Fruit fly (Drosophila melanogaster): ENCODE measurements around the gene LKRSDH.

LKRSDH gene

DNA sequence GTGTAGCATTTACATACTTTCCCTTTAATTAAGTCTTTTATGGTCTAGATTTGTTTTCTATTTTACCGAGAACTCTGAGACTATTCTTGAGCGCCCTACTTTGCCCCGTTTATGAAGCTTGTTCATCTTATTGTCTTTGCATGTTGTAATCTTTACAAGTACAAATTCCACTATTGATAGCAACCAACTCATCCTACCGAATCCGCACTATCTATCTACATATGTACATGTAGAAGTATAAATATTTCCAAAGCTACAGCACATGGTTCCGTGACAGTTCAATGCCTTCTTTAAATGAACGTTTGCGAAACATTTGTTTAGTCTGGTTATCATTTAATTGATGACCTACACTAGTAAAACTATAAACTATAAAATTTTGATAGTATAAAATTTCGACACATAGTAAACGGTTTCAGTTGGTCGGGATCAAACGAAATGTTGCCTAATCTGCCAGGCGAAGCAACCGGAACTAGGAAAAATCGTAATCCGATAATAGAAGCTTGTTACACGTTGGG, 6.8 kb downstream of the LKRSDH start:
- TF ChIP-seq CG6276 (GFP tag; optimal IDR thresholded peaks at IDR 0.05) (peak; percentile 57), svp (GFP tag) (peak; percentile 19), CG4318 (GFP tag; optimal IDR thresholded peaks at IDR 0.05) (no peak), Sox15 (GFP tag; optimal IDR thresholded peaks at IDR 0.05) (no peak), CG8319 (GFP tag; optimal IDR thresholded peaks at IDR 0.05) (no peak), fkh (GFP tag; optimal IDR thresholded peaks at IDR 0.05) (peak; percentile 5), Sox14 (GFP tag; optimal IDR thresholded peaks at IDR 0.05) (no peak), CG6808 (GFP tag; optimal IDR thresholded peaks at IDR 0.05) (peak; percentile 18), acj6 (GFP tag; optimal IDR thresholded peaks at IDR 0.05) (no peak), eg (GFP tag; IDR thresholded peaks at IDR 0.05) (no peak), CG11762 (GFP tag; optimal IDR thresholded peaks at IDR 0.05; ENCODE audit: insufficient read depth) (no peak), CG10669 (GFP tag; optimal IDR thresholded peaks at IDR 0.05) (no peak), achi (GFP tag; optimal IDR thresholded peaks at IDR 0.05) (no peak), esn (GFP tag; optimal IDR thresholded peaks at IDR 0.05) (no peak)

DNA sequence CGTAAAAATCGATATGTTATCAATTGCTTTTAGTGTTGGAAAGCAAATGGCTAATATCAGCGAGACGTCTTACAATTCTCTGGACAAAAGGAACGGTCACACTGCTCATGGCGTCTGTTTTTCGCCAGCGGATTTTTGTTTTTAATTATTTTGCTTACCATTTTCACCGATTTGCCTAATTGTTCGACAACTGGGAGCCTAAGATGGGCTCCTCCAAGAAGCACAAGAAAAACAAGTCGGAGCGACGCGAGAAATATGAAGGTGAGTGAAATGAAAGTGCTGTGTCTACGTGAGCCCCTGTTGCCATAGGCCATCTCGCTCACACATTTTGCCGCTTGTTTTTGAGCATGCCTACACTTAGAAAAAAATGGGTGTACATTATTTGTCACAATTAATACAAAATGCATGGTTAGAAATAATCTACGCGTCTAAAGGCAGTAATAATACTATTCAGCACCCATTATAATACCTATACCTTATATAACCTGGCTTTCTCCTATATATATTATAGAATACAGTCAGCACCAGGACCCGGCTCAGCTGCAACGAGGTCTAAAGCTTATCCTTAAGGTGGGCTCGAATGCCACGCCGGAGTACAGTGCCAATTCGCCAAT, 12.9 kb downstream of the LKRSDH start, which contains the start of gene Brd7-9:
Gene Brd7-9, plus strand, starts transcription at position 78 of the 614 bp plus-strand sequence.
- TF ChIP-seq Sox15 (GFP tag; optimal IDR thresholded peaks at IDR 0.05), result peak; percentile 28
- TF ChIP-seq Smox (GFP tag; optimal IDR thresholded peaks at IDR 0.05), result peak; percentile 76
- peak; percentile 18 for TF ChIP-seq CG8319 (GFP tag; optimal IDR thresholded peaks at IDR 0.05)
- TF ChIP-seq eg (GFP tag; IDR thresholded peaks at IDR 0.05), result peak; percentile 92
- peak; percentile 72 for TF ChIP-seq pdm3 (GFP tag; optimal IDR thresholded peaks at IDR 0.05)
- peak; percentile 71 for TF ChIP-seq lz (GFP tag; optimal IDR thresholded peaks at IDR 0.05)
- peak; percentile 70 for TF ChIP-seq cyc (GFP tag; optimal IDR thresholded peaks at IDR 0.05)
- TF ChIP-seq Eip93F (GFP tag; optimal IDR thresholded peaks at IDR 0.05), result peak; percentile 19
- peak; percentile 80 for TF ChIP-seq esn (GFP tag; optimal IDR thresholded peaks at IDR 0.05)
- no peak for TF ChIP-seq dsx (GFP tag; optimal IDR thresholded peaks at IDR 0.05; ENCODE audit: poor library complexity, severe bottlenecking)
- TF ChIP-seq CG1621 (tag; optimal IDR thresholded peaks at IDR 0.05), result peak; percentile 36
- TF ChIP-seq CG16779 (tag; optimal IDR thresholded peaks at IDR 0.05), result peak; percentile 50
- TF ChIP-seq CG6276 (GFP tag; optimal IDR thresholded peaks at IDR 0.05), result no peak
- TF ChIP-seq topi (GFP tag; optimal IDR thresholded peaks at IDR 0.05), result peak; percentile 77
- peak; percentile 87 for TF ChIP-seq net (GFP tag; optimal IDR thresholded peaks at IDR 0.05)
- peak; percentile 31 for TF ChIP-seq Ets21C (GFP tag; optimal IDR thresholded peaks at IDR 0.05)
- TF ChIP-seq fd85E (GFP tag; optimal IDR thresholded peaks at IDR 0.05), result peak; percentile 58
- TF ChIP-seq CG4318 (GFP tag; optimal IDR thresholded peaks at IDR 0.05), result peak; percentile 3
- TF ChIP-seq spab (GFP tag; optimal IDR thresholded peaks at IDR 0.05), result peak; percentile 50
- TF ChIP-seq CG8119 (GFP tag; IDR thresholded peaks at IDR 0.05), result peak; percentile 91
- TF ChIP-seq achi (GFP tag; optimal IDR thresholded peaks at IDR 0.05), result peak; percentile 75
- TF ChIP-seq CG10669 (GFP tag; optimal IDR thresholded peaks at IDR 0.05), result peak; percentile 75
- TF ChIP-seq CG3919 (GFP tag; optimal IDR thresholded peaks at IDR 0.05), result peak; percentile 85
- peak; percentile 62 for TF ChIP-seq CG3032 (tag; optimal IDR thresholded peaks at IDR 0.05)
- TF ChIP-seq Eip75B (GFP tag; optimal IDR thresholded peaks at IDR 0.05), result peak; percentile 69
- no peak for TF ChIP-seq CG9139 (GFP tag; optimal IDR thresholded peaks at IDR 0.05)
- peak; percentile 67 for TF ChIP-seq OdsH (GFP tag; optimal IDR thresholded peaks at IDR 0.05)
- TF ChIP-seq CG31627 (GFP tag; optimal IDR thresholded peaks at IDR 0.05), result peak; percentile 70
- TF ChIP-seq acj6 (GFP tag; optimal IDR thresholded peaks at IDR 0.05), result peak; percentile 71
- TF ChIP-seq CG34406 (GFP tag; optimal IDR thresholded peaks at IDR 0.05), result peak; percentile 67
- no peak for TF ChIP-seq CG6854 (GFP tag; optimal IDR thresholded peaks at IDR 0.05)
- TF ChIP-seq fd59A (GFP tag; optimal IDR thresholded peaks at IDR 0.05), result peak; percentile 43
- peak in 1 of 2 experiments; percentile 28 for TF ChIP-seq salr (GFP tag; optimal IDR thresholded peaks at IDR 0.05)
- TF ChIP-seq CG11294 (GFP tag; IDR thresholded peaks at IDR 0.05), result peak; percentile 73
- peak; percentile 75 for TF ChIP-seq Hr4 (GFP tag; optimal IDR thresholded peaks at IDR 0.05)
- TF ChIP-seq dac (GFP tag; optimal IDR thresholded peaks at IDR 0.05), result no peak
- TF ChIP-seq CG11762 (GFP tag; optimal IDR thresholded peaks at IDR 0.05; ENCODE audit: insufficient read depth), result peak; percentile 66
- peak; percentile 50 for TF ChIP-seq Lpt (GFP tag; optimal IDR thresholded peaks at IDR 0.05)
- peak; percentile 81 for TF ChIP-seq Sox102F (GFP tag; optimal IDR thresholded peaks at IDR 0.05)
- TF ChIP-seq CG32006 (GFP tag; optimal IDR thresholded peaks at IDR 0.05), result peak; percentile 77
- TF ChIP-seq Ets96B (tag; optimal IDR thresholded peaks at IDR 0.05), result peak; percentile 72
- TF ChIP-seq svp (GFP tag), result peak; percentile 85
- TF ChIP-seq Met (GFP tag; optimal IDR thresholded peaks at IDR 0.05), result peak; percentile 86
- no peak for TF ChIP-seq CG6808 (GFP tag; optimal IDR thresholded peaks at IDR 0.05)

Data from whole organism, prepupa.